Worm (Caenorhabditis elegans) whole organism, L2 larva: Measurements from ENCODE around the gene srg-57.

Experiments
- C34F6.9 ChIP-seq: fragments of 150-350 bp; optimal IDR thresholded peaks from 2 replicates; lab custom pipeline; 2014; ENCODE audit warnings: missing biosample characterization, missing genetic modification characterization
- F13H6.1 ChIP-seq: sonication (generic microtip); optimal IDR thresholded peaks from 2 replicates; lab custom pipeline; 2016; ENCODE audit warnings: missing genetic modification characterization, missing compliant biosample characterization
- R02D3.7 ChIP-seq: fragments of 150-350 bp; optimal IDR thresholded peaks from 2 replicates; lab custom pipeline; 2014; ENCODE audit warnings: missing biosample characterization, missing genetic modification characterization
- Y55F3AM.14 ChIP-seq: fragments of 200-800 bp; sonication (Bioruptor generic); optimal IDR thresholded peaks from 2 replicates; lab custom pipeline; 2018; ENCODE audit warnings: mild to moderate bottlenecking, missing genetic modification characterization, missing compliant biosample characterization
- ZK546.5 ChIP-seq: sonication (generic microtip); optimal IDR thresholded peaks from 2 replicates; lab custom pipeline; 2017; ENCODE audit warnings: missing biosample characterization, missing genetic modification characterization
- alr-1 ChIP-seq: fragments of 150-350 bp; optimal IDR thresholded peaks from 2 replicates; lab custom pipeline; 2014; ENCODE audit warnings: missing biosample characterization, missing genetic modification characterization
- aly-2 ChIP-seq: fragments of 150-350 bp; optimal IDR thresholded peaks from 2 replicates; lab custom pipeline; 2014; ENCODE audit warnings: missing biosample characterization, missing genetic modification characterization
- ama-1 ChIP-seq: fragments of 150-350 bp; optimal IDR thresholded peaks from 2 replicates; lab custom pipeline; 2018; ENCODE audit warnings: inconsistent platforms
- blmp-1 ChIP-seq: sonication (generic microtip); optimal IDR thresholded peaks from 2 replicates; lab custom pipeline; 2017; ENCODE audit warnings: missing genetic modification characterization, mild to moderate bottlenecking, missing compliant biosample characterization, antibody characterized with exemption, moderate library complexity; ENCODE audit not compliant: insufficient read depth
- ceh-16 ChIP-seq: fragments of 150-350 bp; optimal IDR thresholded peaks from 2 replicates; lab custom pipeline; 2014; ENCODE audit warnings: missing biosample characterization, missing genetic modification characterization
- ceh-82 ChIP-seq: fragments of 150-350 bp; optimal IDR thresholded peaks from 2 replicates; lab custom pipeline; 2014; ENCODE audit warnings: missing biosample characterization, missing genetic modification characterization
- crh-2 ChIP-seq: sonication (generic microtip); optimal IDR thresholded peaks from 2 replicates; lab custom pipeline; 2017; ENCODE audit warnings: missing biosample characterization, missing genetic modification characterization
- dmd-4 ChIP-seq: sonication (generic microtip); optimal IDR thresholded peaks from 2 replicates; lab custom pipeline; 2017; ENCODE audit warnings: missing biosample characterization, missing genetic modification characterization
- egl-27 ChIP-seq: sonication (generic microtip); optimal IDR thresholded peaks from 3 replicates; lab custom pipeline; 2017; ENCODE audit warnings: missing biosample characterization, missing genetic modification reagents, missing genetic modification characterization
- elt-1 ChIP-seq: fragments of 150-350 bp; optimal IDR thresholded peaks from 2 replicates; lab custom pipeline; 2014; ENCODE audit warnings: missing biosample characterization, missing genetic modification characterization
- elt-3 ChIP-seq: sonication (generic microtip); optimal IDR thresholded peaks from 2 replicates; lab custom pipeline; 2017; ENCODE audit warnings: missing biosample characterization, missing genetic modification characterization
- lin-11 ChIP-seq: fragments of 150-350 bp; sonication (generic microtip); optimal IDR thresholded peaks from 2 replicates; lab custom pipeline; 2014; ENCODE audit warnings: missing biosample characterization, missing genetic modification characterization, inconsistent platforms, mixed read lengths
- lin-13 ChIP-seq: fragments of 150-350 bp; optimal IDR thresholded peaks from 2 replicates; lab custom pipeline; 2014; ENCODE audit warnings: missing biosample characterization, missing genetic modification reagents, missing genetic modification characterization
- lin-39 ChIP-seq: fragments of 150-350 bp; optimal IDR thresholded peaks from 2 replicates; lab custom pipeline; 2014; ENCODE audit warnings: missing biosample characterization, missing genetic modification reagents, missing genetic modification characterization
- lsy-2 ChIP-seq, 2 experiments: fragments of 150-350 bp in 1 of 2; sonication (generic microtip) in 1 of 2; optimal IDR thresholded peaks; 2 replicates each; lab custom pipeline; 2014 to 2017; ENCODE audit warnings: missing biosample characterization in 2 of 2, missing genetic modification characterization in 2 of 2
- mdl-1 ChIP-seq, 2 experiments: fragments of 150-350 bp in 1 of 2; sonication (generic microtip) in 1 of 2; optimal IDR thresholded peaks; 2 replicates each; lab custom pipeline; 2017; ENCODE audit warnings: missing biosample characterization in 2 of 2, missing genetic modification characterization in 2 of 2
- nhr-10 ChIP-seq: sonication (generic microtip); optimal IDR thresholded peaks from 2 replicates; lab custom pipeline; 2017; ENCODE audit warnings: missing biosample characterization, missing genetic modification characterization
- nhr-11 ChIP-seq: fragments of 150-350 bp; optimal IDR thresholded peaks from 2 replicates; lab custom pipeline; 2014; ENCODE audit warnings: missing biosample characterization, missing genetic modification characterization
- nhr-12 ChIP-seq: fragments of 150-350 bp; optimal IDR thresholded peaks from 2 replicates; lab custom pipeline; 2014; ENCODE audit warnings: missing biosample characterization, missing genetic modification characterization
- nhr-129 ChIP-seq: fragments of 150-350 bp; optimal IDR thresholded peaks from 2 replicates; lab custom pipeline; 2014; ENCODE audit warnings: missing biosample characterization, missing genetic modification characterization
- nhr-23 ChIP-seq: fragments of 150-350 bp; optimal IDR thresholded peaks from 2 replicates; lab custom pipeline; 2014; ENCODE audit warnings: missing biosample characterization, missing genetic modification reagents, missing genetic modification characterization
- nhr-237 ChIP-seq: fragments of 150-350 bp; optimal IDR thresholded peaks from 2 replicates; lab custom pipeline; 2014; ENCODE audit warnings: missing biosample characterization, missing genetic modification characterization
- nhr-6 ChIP-seq: fragments of 150-350 bp; optimal IDR thresholded peaks from 2 replicates; lab custom pipeline; 2014; ENCODE audit warnings: missing biosample characterization, missing genetic modification characterization
- nhr-77 ChIP-seq: fragments of 150-350 bp; optimal IDR thresholded peaks from 2 replicates; lab custom pipeline; 2014; ENCODE audit warnings: missing biosample characterization, missing genetic modification characterization
- skn-1 ChIP-seq: sonication (generic microtip); optimal IDR thresholded peaks from 2 replicates; lab custom pipeline; 2017; ENCODE audit warnings: missing biosample characterization, missing genetic modification characterization
- sma-9 ChIP-seq, 2 experiments: fragments of 150-350 bp in 1 of 2; sonication (generic microtip) in 1 of 2; optimal IDR thresholded peaks; 2 replicates each; lab custom pipeline; 2014 to 2016; ENCODE audit warnings: missing genetic modification characterization in 2 of 2, mild to moderate bottlenecking in 1 of 2, missing biosample characterization in 1 of 2, missing compliant biosample characterization in 1 of 2, missing genetic modification reagents in 1 of 2, moderate library complexity in 1 of 2
- snpc-4 ChIP-seq: fragments of 150-350 bp; optimal IDR thresholded peaks from 2 replicates; lab custom pipeline; 2014; ENCODE audit warnings: missing biosample characterization, missing genetic modification characterization
- unc-39 ChIP-seq: fragments of 150-350 bp; optimal IDR thresholded peaks from 2 replicates; lab custom pipeline; 2014; ENCODE audit warnings: missing biosample characterization, missing genetic modification characterization
- unc-55 ChIP-seq: fragments of 150-350 bp; sonication (generic microtip); optimal IDR thresholded peaks from 3 replicates; lab custom pipeline; 2014; ENCODE audit warnings: missing biosample characterization, missing genetic modification reagents, missing genetic modification characterization
- zag-1 ChIP-seq: fragments of 150-350 bp; optimal IDR thresholded peaks from 2 replicates; lab custom pipeline; 2014; ENCODE audit warnings: missing biosample characterization, missing genetic modification characterization
- ztf-11 ChIP-seq: sonication (generic microtip); optimal IDR thresholded peaks from 2 replicates; lab custom pipeline; 2017; ENCODE audit warnings: missing biosample characterization, missing genetic modification characterization
- ztf-4 ChIP-seq: fragments of 150-350 bp; optimal IDR thresholded peaks from 2 replicates; lab custom pipeline; 2014; ENCODE audit warnings: missing biosample characterization, missing genetic modification characterization

srg-57 gene

ce11 chrV:2694389-2694788 is 39.9 kb downstream of the srg-57 start, which contains the start of gene Y45G12B.2 (continued):
- TF ChIP-seq crh-2 (peak; percentile 96), unc-55 (GFP tag; lab: Kevin White, UChicago) (peak; percentile 73), lsy-2 (tag; optimal IDR thresholded peaks at IDR 0.05; lab: Kevin White, UChicago) (peak; percentile 98 to 99), R02D3.7 (tag; lab: Kevin White, UChicago) (no peak), ztf-4 (tag; lab: Kevin White, UChicago) (no peak)

- no peak for TF ChIP-seq lsy-2 (tag; optimal IDR thresholded peaks at IDR 0.05; lab: Kevin White, UChicago)
- no peak for TF ChIP-seq lin-39
- no peak for TF ChIP-seq lin-11 (tag; lab: Kevin White, UChicago)
- no peak for TF ChIP-seq nhr-12 (tag; lab: Kevin White, UChicago)
- no peak for TF ChIP-seq ama-1 (lab: Kevin White, UChicago)
- TF ChIP-seq nhr-11: no peak
- no peak for TF ChIP-seq Y55F3AM.14
- no peak for TF ChIP-seq unc-39
- no peak for TF ChIP-seq ZK546.5 (tag; lab: Kevin White, UChicago)
- no peak for TF ChIP-seq ceh-82 (tag; lab: Kevin White, UChicago)
- TF ChIP-seq mdl-1 (tag; optimal IDR thresholded peaks at IDR 0.05; lab: Kevin White, UChicago): no peak
- no peak for TF ChIP-seq nhr-10 (tag; lab: Kevin White, UChicago)
- no peak for TF ChIP-seq C34F6.9 (tag; lab: Kevin White, UChicago)
- TF ChIP-seq skn-1 (tag; lab: Kevin White, UChicago): no peak
- TF ChIP-seq, all 48 proteins: peak for 0
Observed at ce11 chrV:2690948-2691347, 43.3 kb downstream of the srg-57 start.

ce11 chrV:2690478-2690877 is 43.8 kb downstream of the srg-57 start:
- TF ChIP-seq R02D3.7 (tag; lab: Kevin White, UChicago) (no peak), lin-39 (no peak), nhr-6 (no peak), F13H6.1 (tag; lab: Kevin White, UChicago) (no peak), Y55F3AM.14 (no peak), crh-2 (no peak), nhr-237 (tag; lab: Kevin White, UChicago) (no peak), snpc-4 (tag; lab: Kevin White, UChicago) (no peak), lin-13 (no peak), ceh-16 (tag; lab: Kevin White, UChicago) (no peak)

ce11 chrV:2688562-2688961 is 45.7 kb downstream of the srg-57 start:
- TF ChIP-seq elt-1 (tag; lab: Kevin White, UChicago): no peak
- TF ChIP-seq mdl-1 (tag; optimal IDR thresholded peaks at IDR 0.05; lab: Kevin White, UChicago): no peak
- TF ChIP-seq ama-1 (lab: Kevin White, UChicago): no peak
- no peak for TF ChIP-seq nhr-10 (tag; lab: Kevin White, UChicago)
- no peak for TF ChIP-seq blmp-1 (tag; lab: Kevin White, UChicago)
- TF ChIP-seq egl-27 (tag; lab: Kevin White, UChicago): no peak
- no peak for TF ChIP-seq skn-1 (tag; lab: Kevin White, UChicago)
- no peak for TF ChIP-seq sma-9 (GFP tag; optimal IDR thresholded peaks at IDR 0.05; lab: Kevin White, UChicago)
- TF ChIP-seq sma-9 (tag; optimal IDR thresholded peaks at IDR 0.05; lab: Kevin White, UChicago): no peak
- TF ChIP-seq crh-2: no peak
- TF ChIP-seq ztf-11: no peak
- no peak for TF ChIP-seq F13H6.1 (tag; lab: Kevin White, UChicago)
- TF ChIP-seq ceh-16 (tag; lab: Kevin White, UChicago): no peak

- no peak for TF ChIP-seq ztf-4 (tag; lab: Kevin White, UChicago)
- no peak for TF ChIP-seq alr-1
- TF ChIP-seq mdl-1 (tag; optimal IDR thresholded peaks at IDR 0.05; lab: Kevin White, UChicago): no peak
- no peak for TF ChIP-seq elt-3 (tag; lab: Kevin White, UChicago)
- TF ChIP-seq snpc-4 (tag; lab: Kevin White, UChicago): no peak
Observed at ce11 chrV:2684227-2684626, 50.0 kb downstream of the srg-57 start.

ce11 chrV:2683497-2683896 is 50.8 kb downstream of the srg-57 start:
- TF ChIP-seq dmd-4 (tag; lab: Kevin White, UChicago): no peak
- TF ChIP-seq unc-39: no peak
- TF ChIP-seq egl-27 (tag; lab: Kevin White, UChicago): no peak
- TF ChIP-seq nhr-12 (tag; lab: Kevin White, UChicago): no peak
- no peak for TF ChIP-seq zag-1 (tag; lab: Kevin White, UChicago)
- TF ChIP-seq F13H6.1 (tag; lab: Kevin White, UChicago): no peak
- TF ChIP-seq nhr-77: no peak
- no peak for TF ChIP-seq mdl-1 (tag; optimal IDR thresholded peaks at IDR 0.05; lab: Kevin White, UChicago)
- no peak for TF ChIP-seq nhr-11
- TF ChIP-seq aly-2 (tag; lab: Kevin White, UChicago): no peak
- TF ChIP-seq nhr-23 (tag; lab: Kevin White, UChicago): no peak
- no peak for TF ChIP-seq nhr-129 (tag; lab: Kevin White, UChicago)
- TF ChIP-seq, all 48 proteins: peak for 0
